Worm (Caenorhabditis elegans): ENCODE data around the gene nspe-3.

DNA sequence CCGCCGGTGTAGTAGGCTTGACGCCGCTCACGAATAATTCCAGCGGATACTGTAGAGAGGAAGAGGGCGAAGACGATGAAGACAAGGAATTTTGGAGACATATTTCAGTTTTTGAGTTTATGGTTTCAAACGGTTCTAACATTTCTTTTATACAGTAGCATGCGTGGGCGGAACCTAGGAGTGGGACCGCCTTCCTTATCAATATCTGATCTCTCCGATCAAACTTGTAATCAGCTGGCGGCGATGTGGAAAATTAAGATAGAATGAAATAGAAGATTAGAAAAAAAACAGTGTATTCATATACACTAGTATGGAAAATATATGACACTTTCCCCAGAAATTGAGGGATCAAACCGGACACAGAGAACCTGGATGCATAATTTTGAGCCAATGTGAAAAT is 1.6 kb downstream of the nspe-3 start, which contains the start of gene nspe-2:
- no peak for TF ChIP-seq nhr-10 (tag; optimal IDR thresholded peaks at IDR 0.05)
- TF ChIP-seq ceh-82 (tag; optimal IDR thresholded peaks at IDR 0.05): no peak
- TF ChIP-seq mab-5 (tag; optimal IDR thresholded peaks at IDR 0.05): no peak
- no peak for TF ChIP-seq nhr-11 (tag; optimal IDR thresholded peaks at IDR 0.05)
- no peak for TF ChIP-seq ztf-1 (GFP tag; conservative IDR thresholded peaks at IDR 0.05)
- TF ChIP-seq skn-1 (tag; optimal IDR thresholded peaks at IDR 0.05): no peak
- TF ChIP-seq egl-27 (tag; optimal IDR thresholded peaks at IDR 0.05): no peak
- no peak for TF ChIP-seq crh-2 (tag; optimal IDR thresholded peaks at IDR 0.05)
- TF ChIP-seq ZK546.5 (tag; optimal IDR thresholded peaks at IDR 0.05): no peak
- no peak for TF ChIP-seq lsy-2 (tag; optimal IDR thresholded peaks at IDR 0.05)
